Worm (Caenorhabditis elegans) whole organism, L4 larva: ENCODE data around the gene egl-36.

Experiments used
- Y48G9A.11 ChIP-seq: fragments of 200-800 bp; sonication (Bioruptor generic); IDR thresholded peaks from 2 replicates; pipeline ENCODE4 v1.3.6; 2022; ENCODE audit warnings: missing genetic modification reagents, missing genetic modification characterization, missing compliant biosample characterization
- hif-1 ChIP-seq, 2 experiments: sonication (generic microtip); optimal IDR thresholded peaks; 2 replicates each; lab custom pipeline; 2016 to 2017; ENCODE audit warnings: missing compliant biosample characterization in 2 of 2, missing genetic modification characterization in 2 of 2, missing genetic modification reagents in 2 of 2, missing genotype in 2 of 2, mild to moderate bottlenecking in 1 of 2
- lin-13 ChIP-seq: fragments of 150-350 bp; optimal IDR thresholded peaks from 2 replicates; lab custom pipeline; 2014; ENCODE audit warnings: missing biosample characterization, missing genetic modification reagents, missing genetic modification characterization
- mdl-1 ChIP-seq, 2 experiments: fragments of 150-350 bp in 1 of 2; sonication (generic microtip) in 1 of 2; optimal IDR thresholded peaks; 2 replicates each; lab custom pipeline; 2014 to 2017; ENCODE audit warnings: missing biosample characterization in 2 of 2, missing genetic modification characterization in 2 of 2
- nhr-76 ChIP-seq: fragments of 150-350 bp; optimal IDR thresholded peaks from 2 replicates; lab custom pipeline; 2014; ENCODE audit warnings: missing biosample characterization, missing genetic modification characterization
- pha-4 ChIP-seq, 2 experiments: fragments of 150-350 bp in 1 of 2; fragments of 200-800 bp in 1 of 2; sonication (Bioruptor generic) in 1 of 2; IDR thresholded peaks in 1 of 2; optimal IDR thresholded peaks in 1 of 2; 2 replicates each; pipeline versions ENCODE4 v1.3.6 to Lab custom; 2014 to 2022; ENCODE audit warnings: missing genetic modification characterization in 2 of 2, missing genetic modification reagents in 2 of 2, missing biosample characterization in 1 of 2, missing compliant biosample characterization in 1 of 2
- unc-62 ChIP-seq, 3 experiments: fragments of 150-350 bp in 1 of 3; sonication (generic microtip); optimal IDR thresholded peaks in 2 of 3; peaks in 1 of 3; 1 replicate in 1 of 3; 2 replicates in 2 of 3; lab custom pipeline; 2014 to 2017; ENCODE audit warnings: missing biosample characterization in 3 of 3, missing genetic modification characterization in 3 of 3, missing genetic modification reagents in 3 of 3, missing genotype in 1 of 3
- vab-7 ChIP-seq: fragments of 200-800 bp; sonication (Bioruptor generic); IDR thresholded peaks from 2 replicates; pipeline ENCODE4 v1.3.6; 2022; ENCODE audit warnings: missing genetic modification reagents, missing genetic modification characterization, missing compliant biosample characterization

DNA sequence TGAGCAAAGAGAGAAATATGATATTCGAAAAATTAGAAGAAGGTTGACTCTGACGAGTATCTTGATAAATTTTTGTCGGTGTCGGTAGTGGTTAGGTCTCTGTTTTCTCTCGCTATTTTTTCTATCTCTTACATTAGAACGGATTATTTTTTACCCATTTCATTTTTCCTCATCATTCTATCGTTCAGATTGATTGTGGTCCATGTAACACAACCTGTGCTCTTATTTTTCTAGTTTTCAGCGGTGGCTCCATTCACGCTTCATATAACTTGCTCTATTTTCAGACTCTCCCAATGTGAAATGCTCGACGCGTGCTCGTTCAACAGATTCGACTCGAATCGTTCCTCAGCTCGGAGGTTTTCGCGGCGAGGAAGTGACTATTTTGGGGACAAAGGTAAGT is at the start of gene egl-36:
- TF ChIP-seq vab-7 (no peak), mdl-1 (tag; optimal IDR thresholded peaks at IDR 0.05; lab: Kevin White, UChicago) (no peak), pha-4 (GFP tag; IDR thresholded peaks at IDR 0.05; lab: Robert Waterston, UW) (no peak), pha-4 (tag; optimal IDR thresholded peaks at IDR 0.05; lab: Kevin White, UChicago) (no peak), hif-1 (tag; optimal IDR thresholded peaks at IDR 0.05; lab: Kevin White, UChicago) (no peak), nhr-76 (tag; lab: Kevin White, UChicago) (no peak), Y48G9A.11 (GFP tag; lab: Robert Waterston, UW) (no peak), unc-62 (GFP tag; optimal IDR thresholded peaks at IDR 0.05 in 1 of 2; lab: Kevin White, UChicago) (no peak), unc-62 (tag; optimal IDR thresholded peaks at IDR 0.05; lab: Kevin White, UChicago) (no peak), lin-13 (GFP tag; lab: Kevin White, UChicago) (no peak)
